Worm (Caenorhabditis elegans): ENCODE results near the gene M176.10.

ce11 chrII:9377158-9377557, 48.8 kb downstream of the M176.10 start, which contains the start of gene C06C3.10:
- TF ChIP-seq unc-62 (GFP tag; optimal IDR thresholded peaks at IDR 0.05) (no peak), ceh-83 (GFP tag; optimal IDR thresholded peaks at IDR 0.05) (no peak), snpc-4 (tag; optimal IDR thresholded peaks at IDR 0.05) (no peak), tbx-8 (GFP tag; optimal IDR thresholded peaks at IDR 0.05) (no peak), nhr-28 (tag; optimal IDR thresholded peaks at IDR 0.05) (no peak), blmp-1 (tag; optimal IDR thresholded peaks at IDR 0.05) (no peak), bed-3 (GFP tag; optimal IDR thresholded peaks at IDR 0.05) (no peak), elt-3 (tag; optimal IDR thresholded peaks at IDR 0.05) (no peak), ces-1 (GFP tag; optimal IDR thresholded peaks at IDR 0.05) (no peak)

Data from whole organism, mixed stage, embryonic.